Worm (Caenorhabditis elegans): Measurements from ENCODE around the gene col-164.

ce11 chrX:2131650-2132049 is 38.4 kb downstream of the col-164 start, which contains the start of gene F53B1.9:
- TF ChIP-seq Y48G9A.11 (GFP tag; IDR thresholded peaks at IDR 0.05) (no peak), daf-19 (GFP tag; conservative IDR thresholded peaks at IDR 0.05) (no peak), vab-7 (GFP tag; IDR thresholded peaks at IDR 0.05) (no peak), pqm-1 (tag; optimal IDR thresholded peaks at IDR 0.05) (no peak)
